Worm (Caenorhabditis elegans) whole organism, young adult: ENCODE data around the gene R02F11.9.

Source experiments
- B0261.1 ChIP-seq: sonication (generic microtip); optimal IDR thresholded peaks from 2 replicates; lab custom pipeline; 2016; ENCODE audit warnings: mild to moderate bottlenecking, missing genetic modification characterization, moderate library complexity, missing compliant biosample characterization
- F57C9.4 ChIP-seq: sonication (generic microtip); optimal IDR thresholded peaks from 2 replicates; lab custom pipeline; 2017; ENCODE audit warnings: mild to moderate bottlenecking, missing genetic modification characterization, missing compliant biosample characterization
- atf-7 ChIP-seq: sonication (generic microtip); optimal IDR thresholded peaks from 2 replicates; lab custom pipeline; 2017; ENCODE audit warnings: mild to moderate bottlenecking, missing genetic modification characterization, missing compliant biosample characterization
- attf-5 ChIP-seq: fragments of 200-800 bp; sonication (Bioruptor generic); optimal IDR thresholded peaks from 2 replicates; lab custom pipeline; 2018; ENCODE audit warnings: mild to moderate bottlenecking, missing genetic modification characterization, missing compliant biosample characterization
- die-1 ChIP-seq: sonication (generic microtip); optimal IDR thresholded peaks from 2 replicates; lab custom pipeline; 2016; ENCODE audit warnings: missing genotype, mild to moderate bottlenecking, missing genetic modification characterization, missing compliant biosample characterization
- dpl-1 ChIP-seq: fragments of 150-350 bp; optimal IDR thresholded peaks from 2 replicates; lab custom pipeline; 2014; ENCODE audit warnings: missing biosample characterization, missing genetic modification reagents, missing genetic modification characterization
- mes-4 ChIP-seq: sonication (generic microtip); optimal IDR thresholded peaks from 2 replicates; lab custom pipeline; 2016; ENCODE audit warnings: missing genotype, missing genetic modification characterization, missing compliant biosample characterization
- nfya-1 ChIP-seq: sonication (generic microtip); optimal IDR thresholded peaks from 2 replicates; lab custom pipeline; 2017; ENCODE audit warnings: antibody characterized with exemption, missing compliant biosample characterization, missing genetic modification characterization, borderline replicate concordance; ENCODE audit not compliant: insufficient read depth
- nfya-2 ChIP-seq: fragments of 200-800 bp; sonication (Bioruptor generic); IDR thresholded peaks from 2 replicates; pipeline ENCODE4 v1.3.6; 2022; ENCODE audit warnings: missing genetic modification reagents, missing genetic modification characterization, missing compliant biosample characterization
- sea-2 ChIP-seq: fragments of 200-800 bp; sonication (Bioruptor generic); IDR thresholded peaks from 2 replicates; pipeline ENCODE4 v1.3.6; 2022; ENCODE audit warnings: missing genetic modification characterization, missing compliant biosample characterization
- snpc-4 ChIP-seq, 5 experiments: fragments of 150-350 bp in 1 of 5; sonication (generic microtip) in 4 of 5; optimal IDR thresholded peaks; 2 replicates each; lab custom pipeline; 2014 to 2018; ENCODE audit warnings: missing genetic modification characterization in 5 of 5, missing biosample characterization in 3 of 5, antibody characterized with exemption in 2 of 5, mild to moderate bottlenecking in 2 of 5, missing compliant biosample characterization in 2 of 5, missing genotype in 2 of 5, moderate library complexity in 2 of 5, missing genetic modification reagents in 1 of 5
- sptf-2 ChIP-seq: fragments of 200-800 bp; sonication (Bioruptor generic); optimal IDR thresholded peaks from 2 replicates; lab custom pipeline; 2018; ENCODE audit warnings: mild to moderate bottlenecking, missing genetic modification characterization, missing compliant biosample characterization
- unc-130 ChIP-seq: sonication (generic microtip); optimal IDR thresholded peaks from 2 replicates; lab custom pipeline; 2016; ENCODE audit warnings: missing genetic modification reagents, missing genetic modification characterization, missing compliant biosample characterization

DNA sequence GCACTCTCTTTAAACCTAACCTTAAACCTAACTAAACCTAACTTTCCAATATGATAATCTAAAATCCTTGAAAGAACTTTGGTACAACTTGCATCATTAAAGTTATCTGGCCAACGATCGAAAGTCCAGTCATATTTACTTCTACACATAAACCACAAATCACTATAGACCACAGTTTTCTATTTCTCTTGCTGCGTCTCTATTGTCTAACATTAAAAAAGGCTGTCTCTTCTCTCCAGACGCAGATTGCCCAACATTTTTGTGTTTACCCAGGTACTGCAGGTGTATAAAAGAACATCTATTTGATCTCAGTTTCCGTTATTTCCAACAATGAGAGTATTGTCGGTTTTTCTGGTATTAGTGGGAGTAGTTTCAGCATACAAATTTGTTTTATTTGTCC is 45.1 kb upstream of the R02F11.9 start, which contains the start of gene ugt-61:
- TF ChIP-seq nfya-2 (GFP tag; lab: Robert Waterston, UW) (no peak), nfya-1 (tag; lab: Kevin White, UChicago) (no peak), unc-130 (GFP tag; lab: Kevin White, UChicago) (no peak), F57C9.4 (no peak), snpc-4 (GFP tag; optimal IDR thresholded peaks at IDR 0.05; lab: Kevin White, UChicago) (no peak), snpc-4 (tag; optimal IDR thresholded peaks at IDR 0.05; lab: Kevin White, UChicago) (no peak), mes-4 (tag; lab: Kevin White, UChicago) (no peak), atf-7 (tag; lab: Kevin White, UChicago) (no peak), sea-2 (GFP tag; lab: Robert Waterston, UW) (no peak), die-1 (tag; lab: Kevin White, UChicago) (no peak), dpl-1 (GFP tag; lab: Kevin White, UChicago) (no peak), sptf-2 (GFP tag; lab: Kevin White, UChicago) (no peak), B0261.1 (tag; lab: Kevin White, UChicago) (no peak), attf-5 (no peak)
